Worm (Caenorhabditis elegans): ENCODE data around the gene adt-1.

- TF ChIP-seq alr-1 (tag; optimal IDR thresholded peaks at IDR 0.05) (no peak), unc-62 (GFP tag; optimal IDR thresholded peaks at IDR 0.05) (no peak), mab-5 (tag; optimal IDR thresholded peaks at IDR 0.05) (no peak), lin-39 (tag; optimal IDR thresholded peaks at IDR 0.05) (no peak), nhr-6 (tag; optimal IDR thresholded peaks at IDR 0.05) (no peak), nhr-25 (tag; optimal IDR thresholded peaks at IDR 0.05) (no peak)
Measured at ce11 chrX:12659814-12660213, 18.8 kb upstream of the adt-1 start, which contains the start of gene C02B4.3.
